Fruit fly (Drosophila melanogaster) whole organism, wandering third instar larva: ENCODE results near the gene beat-IIIa.

Source experiments
- CrebA ChIP-seq: fragments of 200-800 bp; sonication (Bioruptor generic); optimal IDR thresholded peaks from 2 replicates; lab custom pipeline; 2016; ENCODE audit warnings: missing biosample characterization, mild to moderate bottlenecking, missing genetic modification characterization, borderline replicate concordance
- Hnf4 ChIP-seq: fragments of 200-800 bp; sonication (Bioruptor generic); optimal IDR thresholded peaks from 2 replicates; lab custom pipeline; 2016; ENCODE audit warnings: missing biosample characterization, mild to moderate bottlenecking, missing genetic modification characterization
- Jra ChIP-seq: sonication (Bioruptor generic); optimal IDR thresholded peaks from 2 replicates; lab custom pipeline; 2016; ENCODE audit warnings: missing biosample characterization, missing genetic modification characterization
- brk ChIP-seq: fragments of 200-800 bp; sonication (Bioruptor generic); optimal IDR thresholded peaks from 2 replicates; lab custom pipeline; 2016; ENCODE audit warnings: missing biosample characterization, mild to moderate bottlenecking, missing genetic modification characterization
- h ChIP-seq: fragments of 200-800 bp; sonication (Bioruptor generic); optimal IDR thresholded peaks from 3 replicates; lab custom pipeline; 2016; ENCODE audit warnings: missing biosample characterization, mild to moderate bottlenecking, missing genetic modification characterization
- jim ChIP-seq: fragments of 175-275, 200-325 bp; sonication (Bioruptor generic); optimal IDR thresholded peaks from 2 replicates; lab custom pipeline; 2016; ENCODE audit warnings: missing biosample characterization, mild to moderate bottlenecking, missing genetic modification characterization
- lola ChIP-seq: fragments of >200 bp; optimal IDR thresholded peaks from 2 replicates; lab custom pipeline; 2017; ENCODE audit warnings: missing biosample characterization, missing genetic modification characterization
- pan ChIP-seq: fragments of >200 bp; optimal IDR thresholded peaks from 2 replicates; lab custom pipeline; 2017
- tai ChIP-seq: sonication (Bioruptor generic); optimal IDR thresholded peaks from 2 replicates; lab custom pipeline; 2016; ENCODE audit warnings: missing biosample characterization, missing genetic modification characterization
- usp ChIP-seq: fragments of >200 bp; optimal IDR thresholded peaks from 2 replicates; lab custom pipeline; 2017; ENCODE audit warnings: missing biosample characterization, missing genetic modification characterization

DNA sequence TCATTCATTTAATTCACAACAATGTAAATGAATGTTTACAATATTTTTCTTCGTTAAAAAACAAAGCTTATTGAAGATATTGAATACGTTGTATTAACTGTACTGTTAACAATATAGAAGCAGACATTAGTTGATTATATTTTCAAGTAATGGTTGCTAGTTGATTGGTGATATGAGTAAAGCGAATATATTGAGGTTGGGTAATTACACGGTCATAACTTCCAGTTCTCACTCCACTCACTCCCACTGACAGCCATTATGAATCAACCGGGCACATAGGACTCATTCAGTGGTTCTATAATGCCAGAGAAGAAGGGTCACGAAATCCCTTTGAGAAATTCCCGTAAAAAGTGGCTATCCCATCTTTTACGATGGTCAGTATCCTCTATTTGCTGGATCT lies 50.8 kb downstream of the beat-IIIa start, which contains the start of gene Grl36a:
- no peak for TF ChIP-seq CrebA (GFP tag; lab: Kevin White, UChicago)
- no peak for TF ChIP-seq Hnf4 (GFP tag; lab: Kevin White, UChicago)
- no peak for TF ChIP-seq tai
- no peak for TF ChIP-seq lola (GFP tag; lab: Kevin White, UChicago)
- no peak for TF ChIP-seq usp (GFP tag; lab: Kevin White, UChicago)
- TF ChIP-seq brk: no peak
- TF ChIP-seq h (GFP tag; lab: Kevin White, UChicago): no peak
- TF ChIP-seq Jra (GFP tag; lab: Kevin White, UChicago): no peak
- TF ChIP-seq pan (lab: Kevin White, UChicago): no peak
- no peak for TF ChIP-seq jim (GFP tag; lab: Kevin White, UChicago)
